Worm (Caenorhabditis elegans): Measurements from ENCODE around the gene F19G12.4.

Gene F19G12.4

ce11 chrX:1379391-1379790, 37.7 kb upstream of the F19G12.4 start (continued):
- TF ChIP-seq lir-3 (tag; optimal IDR thresholded peaks at IDR 0.05) (peak; percentile 56), dmd-6 (GFP tag; IDR thresholded peaks at IDR 0.05) (peak; percentile 77), zfp-2 (tag; optimal IDR thresholded peaks at IDR 0.05) (peak; percentile 33), ceh-82 (tag; optimal IDR thresholded peaks at IDR 0.05) (no peak), ama-1 (optimal IDR thresholded peaks at IDR 0.05) (no peak), mes-2 (tag; optimal IDR thresholded peaks at IDR 0.05; ENCODE audit: poor library complexity, severe bottlenecking) (peak; percentile 83), F44E2.7 (GFP tag; IDR thresholded peaks at IDR 0.05) (peak; percentile 89; the same call in 1 of the 2 replicates), attf-4 (tag; optimal IDR thresholded peaks at IDR 0.05) (no peak), zag-1 (tag; optimal IDR thresholded peaks at IDR 0.05) (no peak), aly-2 (tag; optimal IDR thresholded peaks at IDR 0.05) (no peak), duxl-1 (tag; optimal IDR thresholded peaks at IDR 0.05; ENCODE audit: poor library complexity) (peak; percentile 83), gei-8 (GFP tag; optimal IDR thresholded peaks at IDR 0.05) (peak; percentile 18), nhr-48 (tag; optimal IDR thresholded peaks at IDR 0.05) (peak; percentile 67), F49E8.2 (tag; optimal IDR thresholded peaks at IDR 0.05; ENCODE audit: borderline replicate concordance) (peak; percentile 43), dpl-1 (GFP tag; optimal IDR thresholded peaks at IDR 0.05) (peak; percentile 4), D1046.2 (GFP tag; IDR thresholded peaks at IDR 0.05) (0 out of 2 replicates have a peak, but pooled peaks have one; percentile 67), php-3 (GFP tag; IDR thresholded peaks at IDR 0.05) (peak; percentile 71), daf-8 (GFP tag; IDR thresholded peaks at IDR 0.05) (no peak), nhr-28 (tag; optimal IDR thresholded peaks at IDR 0.05) (no peak), mxl-2 (GFP tag; conservative IDR thresholded peaks at IDR 0.05) (peak; percentile 81), skn-1 (tag; optimal IDR thresholded peaks at IDR 0.05) (no peak), dmd-9 (GFP tag; IDR thresholded peaks at IDR 0.05) (peak; percentile 91), ceh-32 (tag; optimal IDR thresholded peaks at IDR 0.05; ENCODE audit: poor library complexity) (peak; percentile 20), T26A8.4 (GFP tag; IDR thresholded peaks at IDR 0.05) (peak; percentile 88), set-16 (GFP tag; IDR thresholded peaks at IDR 0.05) (peak; percentile 79), daf-16 (GFP tag; optimal IDR thresholded peaks at IDR 0.05) (peak; percentile 61 to 66), daf-16 (tag; optimal IDR thresholded peaks at IDR 0.05) (peak; percentile 73), nhr-41 (GFP tag; IDR thresholded peaks at IDR 0.05) (peak; percentile 87; the same call in 1 of the 2 replicates), F37D6.2 (tag; optimal IDR thresholded peaks at IDR 0.05) (peak; percentile 75), Y75B8A.6 (GFP tag; IDR thresholded peaks at IDR 0.05) (peak; percentile 75; the same call in 1 of the 2 replicates)

ce11 chrX:1381565-1381964, 35.5 kb upstream of the F19G12.4 start, which contains the start of gene F56C3.10:
Gene F56C3.10, minus strand, starts transcription at chrX:1381665.
- TF ChIP-seq F10B5.3 (tag; optimal IDR thresholded peaks at IDR 0.05), result no peak

ce11 chrX:1383546-1383945, 33.6 kb upstream of the F19G12.4 start:
- TF ChIP-seq nhr-10 (tag; optimal IDR thresholded peaks at IDR 0.05) (no peak), egl-27 (tag; optimal IDR thresholded peaks at IDR 0.05) (no peak), Y75B8A.6 (GFP tag; IDR thresholded peaks at IDR 0.05) (no peak), rbr-2 (tag; optimal IDR thresholded peaks at IDR 0.05) (no peak), ceh-28 (tag; optimal IDR thresholded peaks at IDR 0.05) (no peak), pqm-1 (tag; optimal IDR thresholded peaks at IDR 0.05) (no peak), mdt-29 (GFP tag; IDR thresholded peaks at IDR 0.05) (no peak), hlh-11 (tag; optimal IDR thresholded peaks at IDR 0.05) (no peak), set-16 (GFP tag; IDR thresholded peaks at IDR 0.05) (0 out of 2 replicates have a peak, but pooled peaks have one; percentile 15), egl-43 (GFP tag; IDR thresholded peaks at IDR 0.05) (peak; percentile 30; the same call in 1 of the 2 replicates)
